Fruit fly (Drosophila melanogaster): ENCODE measurements around the gene elg1.

The elg1 gene

dm6 chr3L:16172381-16172780, 40.6 kb downstream of the elg1 start (continued):
- TF ChIP-seq tgo (GFP tag; IDR thresholded peaks at IDR 0.05) = no peak
- no peak for TF ChIP-seq CG8089 (GFP tag; optimal IDR thresholded peaks at IDR 0.05)
- TF ChIP-seq Sox100B (GFP tag; optimal IDR thresholded peaks at IDR 0.05) = no peak
- no peak for TF ChIP-seq twi (tag; optimal IDR thresholded peaks at IDR 0.05)
- TF ChIP-seq CG13775 (GFP tag; optimal IDR thresholded peaks at IDR 0.05) = no peak
- peak; percentile 30 for TF ChIP-seq abd-A (tag; optimal IDR thresholded peaks at IDR 0.05)
- peak; percentile 14 for TF ChIP-seq Deaf1 (tag; optimal IDR thresholded peaks at IDR 0.05)
- no peak for TF ChIP-seq CG10959 (GFP tag; IDR thresholded peaks at IDR 0.05)
- no peak for TF ChIP-seq CG18011 (GFP tag; optimal IDR thresholded peaks at IDR 0.05)
- no peak for TF ChIP-seq chif (GFP tag; optimal IDR thresholded peaks at IDR 0.05)
- TF ChIP-seq slbo (GFP tag; IDR thresholded peaks at IDR 0.05) = no peak
- TF ChIP-seq CG1792 (GFP tag; optimal IDR thresholded peaks at IDR 0.05) = no peak
- no peak for TF ChIP-seq MESR4 (GFP tag; optimal IDR thresholded peaks at IDR 0.05)
- no peak for TF ChIP-seq Kr (GFP tag; optimal IDR thresholded peaks at IDR 0.05)
- TF ChIP-seq jumu (GFP tag; optimal IDR thresholded peaks at IDR 0.05) = no peak
- TF ChIP-seq Sox102F (GFP tag; optimal IDR thresholded peaks at IDR 0.05) = no peak
- peak; percentile 85 for TF ChIP-seq crol (GFP tag; IDR thresholded peaks at IDR 0.05)
- 0 out of 2 replicates have a peak, but pooled peaks have one; percentile 35 for TF ChIP-seq seq (GFP tag; IDR thresholded peaks at IDR 0.05)
- TF ChIP-seq CG4282 (GFP tag; optimal IDR thresholded peaks at IDR 0.05) = no peak
- TF ChIP-seq Sry-δ (GFP tag; optimal IDR thresholded peaks at IDR 0.05) = no peak
- peak in 1 of 2 experiments; percentile 18 for TF ChIP-seq Trl (optimal IDR thresholded peaks at IDR 0.05)
- TF ChIP-seq Trl (GFP tag; optimal IDR thresholded peaks at IDR 0.05) = no peak
- no peak for TF ChIP-seq CG9817 (tag; optimal IDR thresholded peaks at IDR 0.05)
- no peak for TF ChIP-seq Sin3A (optimal IDR thresholded peaks at IDR 0.05)
- TF ChIP-seq Abd-B (GFP tag; optimal IDR thresholded peaks at IDR 0.05) = no peak
- no peak for TF ChIP-seq h (optimal IDR thresholded peaks at IDR 0.05)
- TF ChIP-seq Opbp (GFP tag; IDR thresholded peaks at IDR 0.05; ENCODE audit: partially characterized antibody) = no peak
- TF ChIP-seq dysf (GFP tag; IDR thresholded peaks at IDR 0.05) = no peak
- no peak for TF ChIP-seq slp2 (GFP tag; optimal IDR thresholded peaks at IDR 0.05)
- no peak for TF ChIP-seq CG9609 (GFP tag; optimal IDR thresholded peaks at IDR 0.05)
- no peak for TF ChIP-seq stc (GFP tag; IDR thresholded peaks at IDR 0.05)

- TF ChIP-seq D19A (tag; optimal IDR thresholded peaks at IDR 0.05) (peak; percentile 21), PHDP (tag; optimal IDR thresholded peaks at IDR 0.05) (peak; percentile 7), jing (GFP tag; optimal IDR thresholded peaks at IDR 0.05) (no peak), CG7357 (GFP tag; IDR thresholded peaks at IDR 0.05) (no peak), CG6765 (GFP tag; optimal IDR thresholded peaks at IDR 0.05) (peak; percentile 16), CG7839 (tag; optimal IDR thresholded peaks at IDR 0.05) (peak; percentile 61), twi (tag; optimal IDR thresholded peaks at IDR 0.05) (peak; percentile 7), CG11504 (tag; optimal IDR thresholded peaks at IDR 0.05) (peak; percentile 71), CG12769 (tag; optimal IDR thresholded peaks at IDR 0.05) (no peak), zf30C (GFP tag; optimal IDR thresholded peaks at IDR 0.05) (peak; percentile 28), Meics (GFP tag; optimal IDR thresholded peaks at IDR 0.05) (peak; percentile 37), CG31441 (GFP tag; IDR thresholded peaks at IDR 0.05) (peak; percentile 54; the same call in 1 of the 2 replicates), CG30403 (GFP tag; optimal IDR thresholded peaks at IDR 0.05) (peak; percentile 49), nerfin-1 (tag; optimal IDR thresholded peaks at IDR 0.05) (peak; percentile 0), CG15601 (tag; optimal IDR thresholded peaks at IDR 0.05) (peak; percentile 30), CG17385 (GFP tag; optimal IDR thresholded peaks at IDR 0.05) (peak; percentile 35), az2 (GFP tag; optimal IDR thresholded peaks at IDR 0.05) (peak; percentile 18), Oli (tag; optimal IDR thresholded peaks at IDR 0.05) (peak; percentile 59), Xbp1 (GFP tag; optimal IDR thresholded peaks at IDR 0.05) (peak; percentile 27), Med (GFP tag) (peak; percentile 65), CG10209 (GFP tag; optimal IDR thresholded peaks at IDR 0.05) (peak; percentile 40), eve (GFP tag; optimal IDR thresholded peaks at IDR 0.05) (peak in 1 of 2 experiments; percentile 40), odd (GFP tag; optimal IDR thresholded peaks at IDR 0.05) (peak; percentile 31)
Observed at dm6 chr3L:16172809-16173276, 41.0 kb downstream of the elg1 start.
